Worm (Caenorhabditis elegans) whole organism, L1 larva: Measurements from ENCODE around the gene T05A8.6.
A peak's percentile ranks its signal among the peaks of the same experiment; 100 is the strongest.

Experiments
- alr-1 ChIP-seq: fragments of 200-800 bp; sonication (Bioruptor generic); optimal IDR thresholded peaks from 2 replicates; lab custom pipeline; 2018; ENCODE audit warnings: borderline replicate concordance, mild to moderate bottlenecking, missing genetic modification characterization, missing compliant biosample characterization
- aly-2 ChIP-seq: fragments of 150-350 bp; optimal IDR thresholded peaks from 2 replicates; lab custom pipeline; 2014; ENCODE audit warnings: missing biosample characterization, missing genetic modification characterization
- ama-1 ChIP-seq: fragments of 150-350 bp; optimal IDR thresholded peaks from 2 replicates; lab custom pipeline; 2014
- blmp-1 ChIP-seq: fragments of 150-350 bp; optimal IDR thresholded peaks from 2 replicates; lab custom pipeline; 2014; ENCODE audit warnings: missing biosample characterization, missing genetic modification characterization
- ces-1 ChIP-seq: fragments of 150-350 bp; optimal IDR thresholded peaks from 2 replicates; lab custom pipeline; 2014; ENCODE audit warnings: missing biosample characterization, missing genetic modification reagents, missing genetic modification characterization
- fkh-10 ChIP-seq: sonication (generic microtip); optimal IDR thresholded peaks from 2 replicates; lab custom pipeline; 2017; ENCODE audit warnings: missing biosample characterization, missing genetic modification reagents, missing genetic modification characterization
- lin-13 ChIP-seq: fragments of 150-350 bp; optimal IDR thresholded peaks from 2 replicates; lab custom pipeline; 2014; ENCODE audit warnings: missing biosample characterization, missing genetic modification reagents, missing genetic modification characterization
- lin-15B ChIP-seq: fragments of 150-350 bp; sonication (generic microtip); optimal IDR thresholded peaks from 3 replicates; lab custom pipeline; 2014; ENCODE audit warnings: missing biosample characterization, missing genetic modification characterization
- lin-39 ChIP-seq: fragments of 150-350 bp; optimal IDR thresholded peaks from 2 replicates; lab custom pipeline; 2014; ENCODE audit warnings: missing biosample characterization, missing genetic modification reagents, missing genetic modification characterization
- mdl-1 ChIP-seq, 2 experiments: fragments of 150-350 bp; optimal IDR thresholded peaks; 2 replicates each; lab custom pipeline; 2014 to 2017; ENCODE audit warnings: missing biosample characterization in 2 of 2, missing genetic modification characterization in 2 of 2, inconsistent platforms in 1 of 2
- snpc-4 ChIP-seq: fragments of 150-350 bp; optimal IDR thresholded peaks from 2 replicates; lab custom pipeline; 2014; ENCODE audit warnings: missing biosample characterization, missing genetic modification characterization
- unc-130 ChIP-seq: fragments of 150-350 bp; optimal IDR thresholded peaks from 2 replicates; lab custom pipeline; 2017; ENCODE audit warnings: missing biosample characterization, missing genetic modification characterization, inconsistent platforms
- vab-15 ChIP-seq: sonication (generic microtip); optimal IDR thresholded peaks from 2 replicates; lab custom pipeline; 2017; ENCODE audit warnings: missing genotype, mild to moderate bottlenecking, missing genetic modification characterization, missing compliant biosample characterization
- zag-1 ChIP-seq: fragments of 150-350 bp; optimal IDR thresholded peaks from 2 replicates; lab custom pipeline; 2014; ENCODE audit warnings: missing biosample characterization, missing genetic modification characterization

DNA sequence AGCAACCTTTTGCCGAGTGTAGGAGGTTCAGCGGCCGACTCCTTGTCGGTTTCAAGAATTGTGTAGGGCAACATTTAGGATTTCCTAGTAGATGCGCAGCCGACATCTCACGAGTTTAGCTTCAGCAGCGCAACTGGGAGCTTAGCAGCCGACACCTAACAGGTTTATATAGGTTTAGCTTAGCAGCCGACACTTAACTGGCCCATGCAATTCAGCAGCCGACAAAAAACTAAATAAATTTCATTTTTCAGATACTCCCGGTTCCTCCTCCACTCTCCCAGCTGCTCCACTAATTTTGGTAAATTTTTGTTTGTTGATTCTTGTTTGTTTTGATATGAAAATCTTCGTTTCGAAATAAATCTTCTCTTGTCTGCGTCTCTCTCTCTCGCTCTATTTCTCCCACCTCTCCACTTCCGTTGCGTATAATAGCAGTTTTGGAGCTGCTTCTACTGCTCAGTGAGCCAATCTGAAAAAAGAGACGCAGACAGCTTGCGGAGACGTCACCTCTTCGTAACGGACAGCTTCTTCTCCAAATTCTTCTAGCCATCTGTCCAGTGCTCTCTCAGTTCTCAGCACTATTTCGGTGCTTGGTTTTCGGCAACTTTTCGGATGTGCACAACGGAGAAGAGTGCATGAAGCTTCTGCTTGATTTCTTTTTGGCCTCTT is 8.6 kb upstream of the T05A8.6 start:
- TF ChIP-seq ces-1 (GFP tag; lab: Kevin White, UChicago) (no peak), ama-1 (no peak), lin-13 (GFP tag; lab: Kevin White, UChicago) (peak; percentile 4), vab-15 (tag; lab: Kevin White, UChicago) (no peak), aly-2 (tag; lab: Kevin White, UChicago) (no peak), fkh-10 (peak; percentile 88), lin-39 (tag; lab: Kevin White, UChicago) (no peak), snpc-4 (tag; lab: Kevin White, UChicago) (peak; percentile 66), lin-15B (no peak), blmp-1 (tag; lab: Kevin White, UChicago) (no peak), alr-1 (no peak), zag-1 (peak; percentile 57), mdl-1 (tag; optimal IDR thresholded peaks at IDR 0.05; lab: Kevin White, UChicago) (no peak), unc-130 (tag; lab: Kevin White, UChicago) (no peak)
